Worm (Caenorhabditis elegans): Measurements from ENCODE around the gene F32D8.3.

ce11 chrV:10856901-10857637 lies 29.6 kb upstream of the F32D8.3 start:
- no peak for TF ChIP-seq tbx-11 (GFP tag; IDR thresholded peaks at IDR 0.05)
- no peak for TF ChIP-seq ama-1 (optimal IDR thresholded peaks at IDR 0.05)
- TF ChIP-seq scrt-1 (GFP tag; IDR thresholded peaks at IDR 0.05) = no peak
- TF ChIP-seq hnd-1 (tag; optimal IDR thresholded peaks at IDR 0.05) = no peak
- TF ChIP-seq flt-1 (GFP tag; IDR thresholded peaks at IDR 0.05) = no peak
- no peak for TF ChIP-seq tbx-37 (GFP tag; conservative IDR thresholded peaks at IDR 0.05)
